Worm (Caenorhabditis elegans) whole organism, late embryonic: ENCODE results near the gene clp-4.

Experiments used
- C38D4.7 ChIP-seq: fragments of 200-800 bp; sonication (Bioruptor generic); optimal IDR thresholded peaks from 2 replicates; lab custom pipeline; 2018; ENCODE audit warnings: mild to moderate bottlenecking, missing genetic modification characterization, moderate library complexity, missing compliant biosample characterization
- F13H6.1 ChIP-seq: sonication (generic microtip); optimal IDR thresholded peaks from 2 replicates; lab custom pipeline; 2016; ENCODE audit warnings: missing genetic modification characterization, missing compliant biosample characterization
- K02D7.2 ChIP-seq: sonication (generic microtip); optimal IDR thresholded peaks from 2 replicates; lab custom pipeline; 2017; ENCODE audit warnings: mild to moderate bottlenecking, missing genetic modification characterization, missing compliant biosample characterization
- T23F11.4 ChIP-seq: fragments of 200-800 bp; sonication (Bioruptor generic); optimal IDR thresholded peaks from 2 replicates; lab custom pipeline; 2018; ENCODE audit warnings: mild to moderate bottlenecking, missing genetic modification characterization, missing compliant biosample characterization
- ceh-31 ChIP-seq: sonication (generic microtip); optimal IDR thresholded peaks from 2 replicates; lab custom pipeline; 2016; ENCODE audit warnings: missing genetic modification characterization, missing compliant biosample characterization
- ceh-45 ChIP-seq: fragments of 200-800 bp; sonication (Bioruptor generic); IDR thresholded peaks from 2 replicates; pipeline ENCODE4 v1.3.6; 2022; ENCODE audit warnings: missing genetic modification reagents, missing genetic modification characterization, missing compliant biosample characterization
- ceh-48 ChIP-seq: sonication (generic microtip); optimal IDR thresholded peaks from 2 replicates; lab custom pipeline; 2016; ENCODE audit warnings: missing genetic modification characterization, inconsistent platforms, missing compliant biosample characterization
- ceh-6 ChIP-seq: fragments of 200-800 bp; sonication (Bioruptor generic); optimal IDR thresholded peaks from 2 replicates; lab custom pipeline; 2018; ENCODE audit warnings: mild to moderate bottlenecking, missing genetic modification characterization, missing compliant biosample characterization
- dmd-4 ChIP-seq: sonication (generic microtip); optimal IDR thresholded peaks from 2 replicates; lab custom pipeline; 2016; ENCODE audit warnings: borderline replicate concordance, missing genetic modification characterization, missing compliant biosample characterization
- dve-1 ChIP-seq: sonication (generic microtip); optimal IDR thresholded peaks from 2 replicates; lab custom pipeline; 2017; ENCODE audit warnings: antibody characterized with exemption, mild to moderate bottlenecking, missing genetic modification characterization, missing compliant biosample characterization
- elt-2 ChIP-seq: sonication (generic microtip); optimal IDR thresholded peaks from 2 replicates; lab custom pipeline; 2016; ENCODE audit warnings: missing genetic modification reagents, missing genetic modification characterization, missing compliant biosample characterization
- ets-4 ChIP-seq: sonication (generic microtip); optimal IDR thresholded peaks from 2 replicates; lab custom pipeline; 2016; ENCODE audit warnings: missing genetic modification characterization, missing compliant biosample characterization
- fkh-6 ChIP-seq: sonication (generic microtip); optimal IDR thresholded peaks from 2 replicates; lab custom pipeline; 2016; ENCODE audit warnings: missing genetic modification characterization, missing compliant biosample characterization
- hlh-15 ChIP-seq: sonication (generic microtip); optimal IDR thresholded peaks from 2 replicates; lab custom pipeline; 2016; ENCODE audit warnings: missing genetic modification characterization, missing compliant biosample characterization
- hlh-30 ChIP-seq: sonication (generic microtip); optimal IDR thresholded peaks from 2 replicates; lab custom pipeline; 2017; ENCODE audit warnings: antibody characterized with exemption, missing genetic modification characterization, missing compliant biosample characterization; ENCODE audit not compliant: insufficient read depth
- hlh-6 ChIP-seq: sonication (generic microtip); optimal IDR thresholded peaks from 2 replicates; lab custom pipeline; 2016; ENCODE audit warnings: missing genotype, missing genetic modification characterization, missing compliant biosample characterization
- lim-6 ChIP-seq: sonication (generic microtip); optimal IDR thresholded peaks from 2 replicates; lab custom pipeline; 2016; ENCODE audit warnings: missing genetic modification characterization, missing compliant biosample characterization
- lin-11 ChIP-seq: fragments of 200-800 bp; sonication (Bioruptor generic); optimal IDR thresholded peaks from 2 replicates; lab custom pipeline; 2018; ENCODE audit warnings: mild to moderate bottlenecking, missing genetic modification characterization, missing compliant biosample characterization
- mec-3 ChIP-seq: sonication (generic microtip); optimal IDR thresholded peaks from 2 replicates; lab custom pipeline; 2016; ENCODE audit warnings: borderline replicate concordance, missing genetic modification characterization, missing compliant biosample characterization
- nfya-1 ChIP-seq: sonication (generic microtip); optimal IDR thresholded peaks from 2 replicates; lab custom pipeline; 2017; ENCODE audit warnings: missing genetic modification characterization, mild to moderate bottlenecking, missing compliant biosample characterization, antibody characterized with exemption, moderate library complexity
- nhr-232 ChIP-seq: sonication (generic microtip); optimal IDR thresholded peaks from 2 replicates; lab custom pipeline; 2016; ENCODE audit warnings: missing genetic modification characterization, missing compliant biosample characterization
- pag-3 ChIP-seq: sonication (generic microtip); optimal IDR thresholded peaks from 2 replicates; lab custom pipeline; 2016; ENCODE audit warnings: missing compliant biosample characterization, missing genetic modification characterization, borderline replicate concordance
- pat-9 ChIP-seq: fragments of 200-800 bp; sonication (Bioruptor generic); optimal IDR thresholded peaks from 2 replicates; lab custom pipeline; 2018; ENCODE audit warnings: mild to moderate bottlenecking, missing genetic modification characterization, moderate library complexity, missing compliant biosample characterization
- pax-1 ChIP-seq: fragments of 150-350 bp; optimal IDR thresholded peaks from 2 replicates; lab custom pipeline; 2014; ENCODE audit warnings: missing biosample characterization, missing genetic modification characterization
- pha-4 ChIP-seq: fragments of 150-350 bp; optimal IDR thresholded peaks from 2 replicates; lab custom pipeline; 2018; ENCODE audit warnings: missing biosample characterization, missing genetic modification reagents, missing genetic modification characterization
- pqm-1 ChIP-seq: sonication (generic microtip); optimal IDR thresholded peaks from 2 replicates; lab custom pipeline; 2016; ENCODE audit warnings: missing genetic modification characterization, missing compliant biosample characterization
- ref-2 ChIP-seq: sonication (generic microtip); optimal IDR thresholded peaks from 2 replicates; lab custom pipeline; 2016; ENCODE audit warnings: missing genetic modification characterization, missing compliant biosample characterization
- sdc-2 ChIP-seq: sonication (generic microtip); optimal IDR thresholded peaks from 2 replicates; lab custom pipeline; 2016; ENCODE audit warnings: missing genotype, missing genetic modification characterization, missing compliant biosample characterization
- sox-2 ChIP-seq: fragments of 200-800 bp; sonication (Bioruptor generic); IDR thresholded peaks from 2 replicates; pipeline ENCODE4 v1.3.6; 2022; ENCODE audit warnings: missing genetic modification reagents, missing genetic modification characterization, missing compliant biosample characterization
- syd-9 ChIP-seq: sonication (generic microtip); optimal IDR thresholded peaks from 2 replicates; lab custom pipeline; 2016; ENCODE audit warnings: mild to moderate bottlenecking, missing genetic modification characterization, moderate library complexity, missing compliant biosample characterization
- tbx-2 ChIP-seq: sonication (generic microtip); optimal IDR thresholded peaks from 2 replicates; lab custom pipeline; 2016; ENCODE audit warnings: missing genetic modification characterization, missing compliant biosample characterization
- tbx-7 ChIP-seq: sonication (generic microtip); optimal IDR thresholded peaks from 2 replicates; lab custom pipeline; 2016; ENCODE audit warnings: missing genotype, missing genetic modification characterization, missing compliant biosample characterization
- unc-3 ChIP-seq, 2 experiments: fragments of 200-800 bp in 1 of 2; sonication (Bioruptor generic) in 1 of 2; sonication (generic microtip) in 1 of 2; conservative IDR thresholded peaks in 1 of 2; optimal IDR thresholded peaks in 1 of 2; 2 replicates each; pipeline versions ENCODE4 v1.3.6 to Lab custom; 2016 to 2022; ENCODE audit warnings: missing compliant biosample characterization in 2 of 2, missing genetic modification characterization in 2 of 2, missing genetic modification reagents in 1 of 2
- unc-86 ChIP-seq: sonication (generic microtip); optimal IDR thresholded peaks from 2 replicates; lab custom pipeline; 2016; ENCODE audit warnings: missing genetic modification characterization, missing compliant biosample characterization

Gene clp-4

DNA sequence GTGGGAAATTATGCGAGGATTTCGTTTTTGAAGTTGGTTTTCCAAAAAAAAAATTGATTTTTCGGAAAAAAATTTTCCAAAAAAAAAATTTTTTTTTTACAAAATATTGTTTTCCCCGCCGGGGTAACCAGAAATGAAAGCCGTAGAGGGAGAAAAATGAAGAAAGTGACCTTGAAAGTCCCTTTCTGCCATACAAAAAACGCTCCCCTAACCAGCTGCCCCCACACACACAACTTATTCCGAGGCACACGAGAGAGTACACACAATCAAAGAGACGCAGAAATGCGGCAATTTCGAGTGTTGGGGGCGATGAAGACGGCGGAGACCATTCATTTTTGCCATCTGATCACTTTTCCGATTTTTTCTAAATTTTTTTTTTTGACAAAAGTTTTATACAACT, 35.8 kb upstream of the clp-4 start:
- TF ChIP-seq elt-2 (tag; lab: Kevin White, UChicago) (no peak), lim-6 (tag; lab: Kevin White, UChicago) (no peak), unc-86 (no peak), tbx-7 (tag; lab: Kevin White, UChicago) (no peak), C38D4.7 (GFP tag; lab: Kevin White, UChicago) (no peak), fkh-6 (tag; lab: Kevin White, UChicago) (no peak), ceh-48 (no peak), ceh-45 (GFP tag; lab: Robert Waterston, UW) (no peak)
- TF ChIP-seq, all 69 proteins: peak for 0

DNA sequence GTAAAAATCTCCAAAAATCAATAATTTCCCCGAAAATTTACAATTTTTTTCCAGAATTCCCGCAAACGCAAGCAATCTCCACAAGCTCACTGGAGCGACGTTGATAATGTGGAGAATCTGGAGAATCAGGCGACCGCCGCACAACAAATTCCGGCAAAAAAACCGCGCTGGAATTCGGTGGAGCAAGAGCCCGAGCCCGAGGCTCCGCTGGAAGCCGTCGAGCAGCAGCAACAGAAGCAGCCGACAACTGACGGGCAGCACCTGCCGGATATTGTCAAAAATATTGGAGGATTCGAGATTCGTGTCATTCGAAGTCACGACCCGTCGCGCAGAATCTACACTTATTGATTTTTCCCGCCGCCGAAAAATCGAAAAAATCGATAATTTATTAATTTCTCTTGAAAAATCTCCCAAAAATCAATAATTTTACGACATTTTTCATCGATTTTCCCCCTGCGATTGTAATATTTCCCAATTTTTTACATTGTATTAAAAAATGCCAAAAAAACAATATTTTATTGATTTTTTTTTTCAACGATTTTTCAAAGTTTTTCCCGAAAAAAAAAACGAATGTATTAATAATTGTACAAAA, 34.1 kb upstream of the clp-4 start:
- TF ChIP-seq ets-4 (tag; lab: Kevin White, UChicago) (no peak), hlh-6 (tag; lab: Kevin White, UChicago) (no peak), F13H6.1 (tag; lab: Kevin White, UChicago) (no peak), nfya-1 (tag; lab: Kevin White, UChicago) (no peak), ceh-48 (no peak), lim-6 (tag; lab: Kevin White, UChicago) (no peak), pha-4 (no peak), hlh-30 (tag; lab: Kevin White, UChicago) (no peak), pqm-1 (tag; lab: Kevin White, UChicago) (no peak), lin-11 (tag; lab: Kevin White, UChicago) (no peak), ceh-31 (tag; lab: Kevin White, UChicago) (no peak), unc-86 (no peak), unc-3 (GFP tag; conservative IDR thresholded peaks at IDR 0.05; lab: Robert Waterston, UW) (no peak), unc-3 (tag; optimal IDR thresholded peaks at IDR 0.05; lab: Kevin White, UChicago) (no peak), dmd-4 (tag; lab: Kevin White, UChicago) (no peak), hlh-15 (no peak)

DNA sequence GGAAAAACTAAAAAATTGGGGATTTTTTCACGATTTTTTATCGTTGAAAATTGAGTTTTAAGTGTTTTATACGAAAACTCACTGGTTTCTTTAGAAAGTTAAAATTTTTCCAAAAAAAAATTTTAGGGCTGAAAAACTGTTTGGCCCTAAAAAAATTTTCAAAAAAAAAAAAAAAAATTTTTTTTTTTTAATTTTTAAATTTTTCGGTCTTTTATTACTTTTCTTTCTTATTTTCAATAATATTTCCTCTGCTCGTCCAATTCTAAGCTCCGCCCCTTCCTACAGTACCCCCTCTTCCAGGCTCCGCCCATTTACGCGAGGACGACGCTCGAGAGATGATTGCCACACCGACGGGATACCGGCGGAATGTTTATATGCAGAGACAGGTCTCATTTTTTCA, 30.6 kb upstream of the clp-4 start, which contains the start of gene pqn-82:
Gene pqn-82 (plus strand): TSS at position 301 of the 400 bp plus-strand sequence.
- TF ChIP-seq lim-6 (tag; lab: Kevin White, UChicago) = no peak
- no peak for TF ChIP-seq T23F11.4 (GFP tag; lab: Kevin White, UChicago)
- no peak for TF ChIP-seq sdc-2 (tag; lab: Kevin White, UChicago)
- TF ChIP-seq pag-3 (tag; lab: Kevin White, UChicago) = no peak
- TF ChIP-seq syd-9 (tag; lab: Kevin White, UChicago) = no peak
- TF ChIP-seq tbx-2 (tag; lab: Kevin White, UChicago) = no peak
- TF ChIP-seq lin-11 (tag; lab: Kevin White, UChicago) = no peak
- TF ChIP-seq mec-3 = no peak
- no peak for TF ChIP-seq dve-1 (tag; lab: Kevin White, UChicago)
- TF ChIP-seq sox-2 (GFP tag; lab: Robert Waterston, UW) = no peak
- TF ChIP-seq pax-1 = no peak
- no peak for TF ChIP-seq pha-4
- TF ChIP-seq unc-3 (GFP tag; conservative IDR thresholded peaks at IDR 0.05; lab: Robert Waterston, UW) = no peak
- TF ChIP-seq unc-3 (tag; optimal IDR thresholded peaks at IDR 0.05; lab: Kevin White, UChicago) = no peak
- TF ChIP-seq pat-9 (tag; lab: Kevin White, UChicago) = no peak
- no peak for TF ChIP-seq K02D7.2 (tag; lab: Kevin White, UChicago)

DNA sequence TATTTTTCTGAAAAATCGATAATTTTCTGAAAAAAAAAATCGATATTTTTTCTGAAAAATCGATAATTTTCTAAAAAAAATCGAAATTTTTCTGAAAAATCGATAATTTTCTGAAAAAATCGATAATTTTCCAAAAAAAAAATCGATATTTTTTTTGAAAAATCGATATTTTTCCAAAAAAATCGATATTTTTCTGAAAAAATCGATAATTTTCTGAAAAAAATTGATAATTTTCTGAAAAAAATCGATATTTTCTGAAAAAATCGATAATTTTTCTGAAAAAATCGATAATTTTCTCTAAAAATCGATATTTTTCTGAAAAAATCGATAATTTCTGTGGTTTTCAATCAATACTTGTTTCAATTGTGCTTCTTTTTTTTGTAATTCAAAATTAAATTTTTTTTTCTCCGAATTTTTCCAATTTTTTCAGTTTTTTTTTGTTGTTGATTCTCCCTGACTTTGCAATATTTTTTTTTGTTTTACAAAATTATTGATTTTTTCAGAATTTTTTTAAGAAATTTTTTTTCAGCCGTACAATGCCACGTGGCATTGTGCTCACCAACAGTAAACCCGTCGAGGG, 16.0 kb upstream of the clp-4 start, which contains the start of gene rexd-1:
Gene rexd-1 (plus strand): TSS at position 530 of the 580 bp plus-strand sequence.
- TF ChIP-seq ceh-6 (GFP tag; lab: Kevin White, UChicago) (no peak), ref-2 (tag; lab: Kevin White, UChicago) (no peak), nhr-232 (tag; lab: Kevin White, UChicago) (no peak), ceh-48 (peak; percentile 82), nfya-1 (tag; lab: Kevin White, UChicago) (no peak), pat-9 (tag; lab: Kevin White, UChicago) (no peak), unc-86 (no peak)
